Fruit fly (Drosophila melanogaster) whole organism, wandering third instar larva: ENCODE data around the gene CG5172.

Source experiments
- GATAd ChIP-seq: sonication (Bioruptor generic); optimal IDR thresholded peaks from 2 replicates; lab custom pipeline; 2016; ENCODE audit warnings: missing biosample characterization, missing genetic modification characterization
- HLH106 ChIP-seq: fragments of 200-800 bp; optimal IDR thresholded peaks from 3 replicates; lab custom pipeline; 2019; ENCODE audit warnings: missing biosample characterization, mild to moderate bottlenecking, missing genetic modification characterization, moderate library complexity
- Hr78 ChIP-seq: fragments of >200 bp; optimal IDR thresholded peaks from 2 replicates; lab custom pipeline; 2017; ENCODE audit warnings: missing biosample characterization, missing genetic modification characterization
- Hr83 ChIP-seq: fragments of 200-300 bp; sonication (Bioruptor generic); optimal IDR thresholded peaks from 2 replicates; lab custom pipeline; 2016; ENCODE audit warnings: missing biosample characterization, mild to moderate bottlenecking, missing genetic modification characterization, moderate library complexity; ENCODE audit not compliant: poor library complexity, severe bottlenecking
- br ChIP-seq: fragments of 200-800 bp; sonication (Bioruptor generic); optimal IDR thresholded peaks from 2 replicates; lab custom pipeline; 2016; ENCODE audit warnings: missing biosample characterization, missing genetic modification characterization
- ey ChIP-seq: fragments of 200-800 bp; sonication (Bioruptor generic); optimal IDR thresholded peaks from 2 replicates; lab custom pipeline; 2016; ENCODE audit warnings: missing biosample characterization, missing genetic modification characterization
- lola ChIP-seq: fragments of >200 bp; optimal IDR thresholded peaks from 2 replicates; lab custom pipeline; 2017; ENCODE audit warnings: missing biosample characterization, missing genetic modification characterization

dm6 chrX:17227462-17227861, 6.2 kb downstream of the CG5172 start:
- no peak for TF ChIP-seq ey (GFP tag; lab: Kevin White, UChicago)
- TF ChIP-seq HLH106 (tag; lab: Kevin White, UChicago): no peak
- TF ChIP-seq lola: no peak
- no peak for TF ChIP-seq br (GFP tag; lab: Kevin White, UChicago)
- no peak for TF ChIP-seq Hr78 (GFP tag; lab: Kevin White, UChicago)
- no peak for TF ChIP-seq GATAd (GFP tag; lab: Kevin White, UChicago)
- TF ChIP-seq Hr83 (GFP tag; lab: Kevin White, UChicago): no peak
